Fruit fly (Drosophila melanogaster) S2 (cell line): ENCODE measurements around the gene CG42359.

ENCODE experiments used
- CG8478 ChIP-seq: fragments of >200 bp; optimal IDR thresholded peaks from 2 replicates; lab custom pipeline; 2018
- CTCF ChIP-seq, 2 experiments: fragments of >200 bp; optimal IDR thresholded peaks; 2 replicates each; lab custom pipeline; 2018

dm6 chr3R:19165620-19166055 is 3.5 kb upstream of the CG42359 start:
- TF ChIP-seq CG8478 (lab: Kevin White, UChicago) (no peak), CTCF (optimal IDR thresholded peaks at IDR 0.05; lab: Kevin White, UChicago) (no peak)
